Worm (Caenorhabditis elegans): ENCODE results near the gene col-43.
A peak's percentile ranks its signal among the peaks of the same experiment; 100 is the strongest.

DNA sequence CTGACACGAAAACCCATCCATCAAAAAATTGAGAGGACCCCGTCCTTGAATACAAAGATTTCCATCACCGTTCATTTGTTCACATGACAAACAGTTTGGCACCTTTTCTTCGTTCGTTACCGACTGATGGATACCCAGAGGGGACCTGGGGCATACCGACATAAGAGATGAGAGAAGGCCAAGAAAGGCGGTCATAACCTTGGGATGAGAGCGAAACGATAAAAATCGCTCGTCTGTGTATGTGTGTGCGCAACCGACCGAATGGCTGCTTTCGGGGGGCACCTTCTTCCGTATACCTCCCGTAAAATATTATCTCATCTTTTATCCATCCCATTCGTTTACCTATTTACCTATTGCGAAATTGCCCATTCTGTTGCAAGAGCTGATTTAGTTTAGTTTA is 5.8 kb downstream of the col-43 start:
- TF ChIP-seq tbx-8 (GFP tag; optimal IDR thresholded peaks at IDR 0.05) (no peak), unc-62 (GFP tag; optimal IDR thresholded peaks at IDR 0.05) (peak; percentile 49), snpc-4 (tag; optimal IDR thresholded peaks at IDR 0.05) (no peak), sem-2 (GFP tag; optimal IDR thresholded peaks at IDR 0.05) (no peak), nhr-28 (tag; optimal IDR thresholded peaks at IDR 0.05) (no peak), mep-1 (tag; optimal IDR thresholded peaks at IDR 0.05) (no peak), nhr-76 (tag; optimal IDR thresholded peaks at IDR 0.05) (no peak), elt-1 (tag; optimal IDR thresholded peaks at IDR 0.05; ENCODE audit: borderline replicate concordance, insufficient read depth) (peak; percentile 54), ceh-43 (GFP tag; optimal IDR thresholded peaks at IDR 0.05) (no peak), elt-3 (tag; optimal IDR thresholded peaks at IDR 0.05) (no peak), lin-13 (tag; optimal IDR thresholded peaks at IDR 0.05) (no peak)
